Fruit fly (Drosophila melanogaster) whole organism, pupa: Measurements from ENCODE around the gene Zaf1.

Source experiments
- EcR ChIP-seq: fragments of 200-800 bp; sonication (Bioruptor generic); optimal IDR thresholded peaks from 3 replicates; lab custom pipeline; 2019; ENCODE audit warnings: missing biosample characterization, missing genetic modification characterization, mild to moderate bottlenecking, moderate library complexity, missing genetic modification reagents
- Pif1B ChIP-seq: fragments of 200-800 bp; sonication (Bioruptor generic); optimal IDR thresholded peaks from 3 replicates; lab custom pipeline; 2016; ENCODE audit warnings: missing biosample characterization, missing genetic modification characterization

dm6 chr3R:11637586-11637985 lies 12.1 kb upstream of the Zaf1 start:
- no peak for TF ChIP-seq Pif1B (GFP tag; lab: Kevin White, UChicago)
- TF ChIP-seq EcR (GFP tag; lab: Kevin White, UChicago): no peak
